Worm (Caenorhabditis elegans) whole organism, young adult: Measurements from ENCODE around the gene sod-1.
"Not testable (repeated sequence)": the region's sequence is repeated elsewhere in the genome, so short reads cannot be mapped to it uniquely, and the experiment has no call there.

Experiments used
- B0019.2 ChIP-seq: fragments of 200-800 bp; sonication (Bioruptor generic); conservative IDR thresholded peaks from 2 replicates; pipeline ENCODE4 v1.3.6; 2022; ENCODE audit warnings: missing genetic modification reagents, missing genetic modification characterization, missing compliant biosample characterization
- B0035.1 ChIP-seq: sonication (generic microtip); optimal IDR thresholded peaks from 2 replicates; lab custom pipeline; 2016; ENCODE audit warnings: missing genetic modification characterization, mild to moderate bottlenecking, missing compliant biosample characterization, missing genotype, missing genetic modification reagents
- B0336.3 ChIP-seq: fragments of 200-800 bp; sonication (Bioruptor generic); IDR thresholded peaks from 2 replicates; pipeline ENCODE4 v1.3.6; 2022; ENCODE audit warnings: missing genetic modification characterization, missing compliant biosample characterization
- F10E7.11 ChIP-seq: sonication (generic microtip); optimal IDR thresholded peaks from 2 replicates; lab custom pipeline; 2017; ENCODE audit warnings: mild to moderate bottlenecking, missing genetic modification characterization, moderate library complexity, missing compliant biosample characterization
- F39B2.1 ChIP-seq: fragments of 200-800 bp; sonication (Bioruptor generic); IDR thresholded peaks from 2 replicates; pipeline ENCODE4 v1.3.6; 2022; ENCODE audit warnings: missing genetic modification reagents, missing genetic modification characterization, missing compliant biosample characterization
- F57A8.1 ChIP-seq: fragments of 200-800 bp; sonication (Bioruptor generic); optimal IDR thresholded peaks from 2 replicates; lab custom pipeline; 2018; ENCODE audit warnings: mild to moderate bottlenecking, missing genetic modification characterization, moderate library complexity, missing compliant biosample characterization
- F57C9.4 ChIP-seq: sonication (generic microtip); optimal IDR thresholded peaks from 2 replicates; lab custom pipeline; 2017; ENCODE audit warnings: mild to moderate bottlenecking, missing genetic modification characterization, missing compliant biosample characterization
- Y53G8AR.9 ChIP-seq: fragments of 200-800 bp; sonication (Bioruptor generic); conservative IDR thresholded peaks from 2 replicates; pipeline ENCODE4 v1.3.6; 2022; ENCODE audit warnings: missing genetic modification reagents, missing genetic modification characterization, missing compliant biosample characterization
- Y56A3A.18 ChIP-seq: fragments of 200-800 bp; sonication (Bioruptor generic); IDR thresholded peaks from 2 replicates; pipeline ENCODE4 v1.3.6; 2022; ENCODE audit warnings: missing genetic modification reagents, missing genetic modification characterization, missing compliant biosample characterization
- Y95B8A.8 ChIP-seq: fragments of 200-800 bp; sonication (Bioruptor generic); IDR thresholded peaks from 2 replicates; pipeline ENCODE4 v1.3.6; 2022; ENCODE audit warnings: missing genetic modification reagents, missing genetic modification characterization, missing compliant biosample characterization
- aptf-2 ChIP-seq: fragments of 200-800 bp; sonication (Bioruptor generic); conservative IDR thresholded peaks from 2 replicates; pipeline ENCODE4 v1.3.6; 2022; ENCODE audit warnings: missing genetic modification reagents, missing genetic modification characterization, missing compliant biosample characterization
- aptf-3 ChIP-seq: fragments of 200-800 bp; sonication (Bioruptor generic); IDR thresholded peaks from 2 replicates; pipeline ENCODE4 v1.3.6; 2022; ENCODE audit warnings: missing genetic modification characterization, missing compliant biosample characterization
- attf-3 ChIP-seq: fragments of 200-800 bp; sonication (Bioruptor generic); conservative IDR thresholded peaks from 2 replicates; pipeline ENCODE4 v1.3.6; 2022; ENCODE audit warnings: missing genetic modification reagents, missing genetic modification characterization, missing compliant biosample characterization
- attf-6 ChIP-seq: fragments of 200-800 bp; sonication (Bioruptor generic); IDR thresholded peaks from 2 replicates; pipeline ENCODE4 v1.3.6; 2022; ENCODE audit warnings: missing genetic modification reagents, missing genetic modification characterization, missing compliant biosample characterization
- bed-2 ChIP-seq: fragments of 200-800 bp; sonication (Bioruptor generic); IDR thresholded peaks from 2 replicates; pipeline ENCODE4 v1.3.6; 2022; ENCODE audit warnings: missing genetic modification reagents, missing genetic modification characterization, missing compliant biosample characterization
- cebp-1 ChIP-seq, 2 experiments: fragments of 200-800 bp in 1 of 2; sonication (Bioruptor generic) in 1 of 2; sonication (generic microtip) in 1 of 2; IDR thresholded peaks in 1 of 2; optimal IDR thresholded peaks in 1 of 2; 2 replicates each; pipeline versions ENCODE4 v1.3.6 to Lab custom; 2017 to 2022; ENCODE audit warnings: missing compliant biosample characterization in 2 of 2, missing genetic modification characterization in 2 of 2, mild to moderate bottlenecking in 1 of 2, missing genetic modification reagents in 1 of 2, moderate library complexity in 1 of 2
- ceh-100 ChIP-seq: fragments of 200-800 bp; sonication (Bioruptor generic); IDR thresholded peaks from 2 replicates; pipeline ENCODE4 v1.3.6; 2022; ENCODE audit warnings: missing genetic modification reagents, missing genetic modification characterization, missing compliant biosample characterization
- ceh-27 ChIP-seq: fragments of 200-800 bp; sonication (Bioruptor generic); optimal IDR thresholded peaks from 2 replicates; lab custom pipeline; 2018; ENCODE audit warnings: mild to moderate bottlenecking, missing genetic modification characterization, moderate library complexity, missing compliant biosample characterization
- ceh-40 ChIP-seq: fragments of 200-800 bp; sonication (Bioruptor generic); IDR thresholded peaks from 2 replicates; pipeline ENCODE4 v1.3.6; 2022; ENCODE audit warnings: missing genetic modification characterization, missing compliant biosample characterization
- chd-7 ChIP-seq: sonication (generic microtip); optimal IDR thresholded peaks from 2 replicates; lab custom pipeline; 2016; ENCODE audit warnings: mild to moderate bottlenecking, missing genetic modification characterization, moderate library complexity, missing compliant biosample characterization
- dox-1 ChIP-seq: fragments of 200-800 bp; sonication (Bioruptor generic); IDR thresholded peaks from 2 replicates; pipeline ENCODE4 v1.3.6; 2022; ENCODE audit warnings: missing genetic modification reagents, missing genetic modification characterization, missing compliant biosample characterization
- hrde-1 ChIP-seq: sonication (generic microtip); optimal IDR thresholded peaks from 2 replicates; lab custom pipeline; 2016; ENCODE audit warnings: missing genetic modification characterization, mild to moderate bottlenecking, missing compliant biosample characterization, moderate library complexity, missing genotype, missing genetic modification reagents, borderline replicate concordance
- let-526 ChIP-seq: fragments of 200-800 bp; sonication (Bioruptor generic); IDR thresholded peaks from 2 replicates; pipeline ENCODE4 v1.3.6; 2022; ENCODE audit warnings: missing genetic modification reagents, missing genetic modification characterization, missing compliant biosample characterization
- lin-26 ChIP-seq: fragments of 200-800 bp; sonication (Bioruptor generic); IDR thresholded peaks from 2 replicates; pipeline ENCODE4 v1.3.6; 2022; ENCODE audit warnings: missing genetic modification reagents, missing genetic modification characterization, missing compliant biosample characterization
- lin-54 ChIP-seq: fragments of 200-800 bp; sonication (Bioruptor generic); optimal IDR thresholded peaks from 2 replicates; lab custom pipeline; 2018; ENCODE audit warnings: mild to moderate bottlenecking, missing genetic modification characterization, missing compliant biosample characterization
- lsl-1 ChIP-seq: fragments of 200-800 bp; sonication (Bioruptor generic); optimal IDR thresholded peaks from 2 replicates; lab custom pipeline; 2018; ENCODE audit warnings: mild to moderate bottlenecking, missing genetic modification characterization, moderate library complexity, missing compliant biosample characterization
- madf-6 ChIP-seq: fragments of 200-800 bp; sonication (Bioruptor generic); IDR thresholded peaks from 2 replicates; pipeline ENCODE4 v1.3.6; 2022; ENCODE audit warnings: missing genetic modification reagents, missing genetic modification characterization, missing compliant biosample characterization
- madf-8 ChIP-seq: fragments of 200-800 bp; sonication (Bioruptor generic); conservative IDR thresholded peaks from 2 replicates; pipeline ENCODE4 v1.3.6; 2022; ENCODE audit warnings: missing genetic modification reagents, missing genetic modification characterization, missing compliant biosample characterization
- mxl-1 ChIP-seq: sonication (generic microtip); optimal IDR thresholded peaks from 2 replicates; lab custom pipeline; 2016; ENCODE audit warnings: missing genetic modification characterization, missing compliant biosample characterization
- nfyb-1 ChIP-seq: fragments of 200-800 bp; sonication (Bioruptor generic); IDR thresholded peaks from 2 replicates; pipeline ENCODE4 v1.3.6; 2022; ENCODE audit warnings: missing genetic modification reagents, missing genetic modification characterization, missing compliant biosample characterization
- nhr-90 ChIP-seq: sonication (generic microtip); optimal IDR thresholded peaks from 2 replicates; lab custom pipeline; 2016; ENCODE audit warnings: missing genotype, mild to moderate bottlenecking, missing genetic modification characterization, missing compliant biosample characterization
- pbrm-1 ChIP-seq: fragments of 200-800 bp; sonication (Bioruptor generic); IDR thresholded peaks from 2 replicates; pipeline ENCODE4 v1.3.6; 2022; ENCODE audit warnings: missing genetic modification reagents, missing genetic modification characterization, missing compliant biosample characterization
- rcor-1 ChIP-seq: fragments of 200-800 bp; sonication (Bioruptor generic); IDR thresholded peaks from 2 replicates; pipeline ENCODE4 v1.3.6; 2022; ENCODE audit warnings: missing genetic modification reagents, missing genetic modification characterization, missing compliant biosample characterization
- rpc-1 ChIP-seq, 2 experiments: fragments of 150-350 bp in 1 of 2; sonication (generic microtip) in 1 of 2; optimal IDR thresholded peaks; 2 replicates each; lab custom pipeline; 2014 to 2018; ENCODE audit warnings: missing biosample characterization in 1 of 2, missing genetic modification characterization in 1 of 2, missing genetic modification reagents in 1 of 2, missing genotype in 1 of 2
- sdz-38 ChIP-seq: sonication (generic microtip); optimal IDR thresholded peaks from 2 replicates; lab custom pipeline; 2016; ENCODE audit warnings: missing genotype, missing genetic modification characterization, missing compliant biosample characterization
- snpc-4 ChIP-seq, 5 experiments: fragments of 150-350 bp in 1 of 5; sonication (generic microtip) in 4 of 5; optimal IDR thresholded peaks; 2 replicates each; lab custom pipeline; 2014 to 2018; ENCODE audit warnings: missing genetic modification characterization in 5 of 5, missing biosample characterization in 3 of 5, antibody characterized with exemption in 2 of 5, mild to moderate bottlenecking in 2 of 5, missing compliant biosample characterization in 2 of 5, missing genotype in 2 of 5, moderate library complexity in 2 of 5, missing genetic modification reagents in 1 of 5
- somi-1 ChIP-seq: fragments of 200-800 bp; sonication (Bioruptor generic); optimal IDR thresholded peaks from 2 replicates; lab custom pipeline; 2018; ENCODE audit warnings: mild to moderate bottlenecking, missing genetic modification characterization, missing compliant biosample characterization
- sptf-2 ChIP-seq: fragments of 200-800 bp; sonication (Bioruptor generic); optimal IDR thresholded peaks from 2 replicates; lab custom pipeline; 2018; ENCODE audit warnings: mild to moderate bottlenecking, missing genetic modification characterization, missing compliant biosample characterization
- tbp1 ChIP-seq: fragments of 200-800 bp; sonication (Bioruptor generic); optimal IDR thresholded peaks from 2 replicates; lab custom pipeline; 2018; ENCODE audit warnings: mild to moderate bottlenecking, missing genetic modification characterization, missing compliant biosample characterization
- tlf-1 ChIP-seq: fragments of 200-800 bp; sonication (Bioruptor generic); optimal IDR thresholded peaks from 2 replicates; lab custom pipeline; 2018; ENCODE audit warnings: mild to moderate bottlenecking, missing genetic modification characterization, missing compliant biosample characterization
- zfh-2 ChIP-seq: fragments of 200-800 bp; sonication (Bioruptor generic); conservative IDR thresholded peaks from 2 replicates; pipeline ENCODE4 v1.3.6; 2022; ENCODE audit warnings: missing genetic modification reagents, missing genetic modification characterization, missing compliant biosample characterization
- zim-3 ChIP-seq: sonication (generic microtip); optimal IDR thresholded peaks from 2 replicates; lab custom pipeline; 2017; ENCODE audit warnings: mild to moderate bottlenecking, missing genetic modification characterization, moderate library complexity, missing compliant biosample characterization
- ztf-18 ChIP-seq: sonication (generic microtip); optimal IDR thresholded peaks from 2 replicates; lab custom pipeline; 2016; ENCODE audit warnings: missing genotype, mild to moderate bottlenecking, missing genetic modification characterization, missing compliant biosample characterization
- ztf-25 ChIP-seq: fragments of 200-800 bp; sonication (Bioruptor generic); IDR thresholded peaks from 2 replicates; pipeline ENCODE4 v1.3.6; 2022; ENCODE audit warnings: missing genetic modification reagents, missing genetic modification characterization, missing compliant biosample characterization
- ztf-26 ChIP-seq: sonication (generic microtip); optimal IDR thresholded peaks from 2 replicates; lab custom pipeline; 2017; ENCODE audit warnings: missing genetic modification characterization, missing compliant biosample characterization
- ztf-6 ChIP-seq: fragments of 200-800 bp; sonication (Bioruptor generic); IDR thresholded peaks from 2 replicates; pipeline ENCODE4 v1.3.6; 2022; ENCODE audit warnings: missing genetic modification reagents, missing genetic modification characterization, missing compliant biosample characterization

Gene sod-1

DNA sequence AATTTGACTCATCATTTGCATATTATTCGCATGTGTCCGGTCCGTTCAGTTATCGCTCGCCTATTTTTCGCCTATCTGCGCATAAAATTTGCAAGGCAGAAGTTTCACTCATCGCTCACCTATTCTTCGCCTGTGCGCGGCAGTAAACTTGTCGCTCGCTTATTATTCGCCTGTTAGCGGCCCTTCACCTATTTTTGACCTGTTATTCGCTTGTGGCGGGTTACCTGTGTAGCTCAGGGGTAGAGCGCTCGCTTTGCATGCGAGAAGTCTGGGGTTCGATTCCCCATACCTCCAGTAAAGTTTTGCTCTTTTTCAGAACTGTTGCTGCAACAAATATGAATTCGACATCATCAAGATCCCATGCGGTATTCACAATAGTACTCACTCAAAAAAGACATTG is 27.7 kb upstream of the sod-1 start (continued):
- TF ChIP-seq attf-6 = peak; percentile 59; the same call in 1 of the 2 replicates
- TF ChIP-seq mxl-1 = peak; percentile 50
- TF ChIP-seq pbrm-1 = peak; percentile 73
- TF ChIP-seq lin-54 (GFP tag; lab: Kevin White, UChicago) = peak; percentile 23
- TF ChIP-seq hrde-1 (tag; lab: Kevin White, UChicago) = peak; percentile 38
- peak; percentile 16 for TF ChIP-seq B0035.1 (tag; lab: Kevin White, UChicago)
- 0 out of 2 replicates have a peak, but pooled peaks have one; percentile 39 for TF ChIP-seq bed-2 (GFP tag; lab: Robert Waterston, UW)
- peak; percentile 86 for TF ChIP-seq nhr-90 (tag; lab: Kevin White, UChicago)
- peak; percentile 34 for TF ChIP-seq F10E7.11 (tag; lab: Kevin White, UChicago)
- TF ChIP-seq somi-1 (GFP tag; lab: Kevin White, UChicago) = peak; percentile 69
- peak; percentile 75 for TF ChIP-seq F57A8.1 (GFP tag; lab: Kevin White, UChicago)
- TF ChIP-seq ceh-40 (GFP tag; lab: Robert Waterston, UW) = peak; percentile 74; the same call in 1 of the 2 replicates
- peak; percentile 50 for TF ChIP-seq lsl-1 (GFP tag; lab: Kevin White, UChicago)
- TF ChIP-seq snpc-4 (GFP tag; optimal IDR thresholded peaks at IDR 0.05; lab: Kevin White, UChicago) = peak; percentile 6
- TF ChIP-seq snpc-4 (tag; optimal IDR thresholded peaks at IDR 0.05; lab: Kevin White, UChicago) = peak in 2 of 4 experiments; percentile 28 to 56
- peak; percentile 72 for TF ChIP-seq attf-3 (GFP tag; lab: Robert Waterston, UW)
- TF ChIP-seq tlf-1 = peak; percentile 7
- peak; percentile 2 for TF ChIP-seq sdz-38 (tag; lab: Kevin White, UChicago)
- peak; percentile 73 for TF ChIP-seq ztf-18 (tag; lab: Kevin White, UChicago)
- TF ChIP-seq Y56A3A.18 (GFP tag; lab: Robert Waterston, UW) = peak; percentile 65; the same call in 1 of the 2 replicates
- peak; percentile 48 for TF ChIP-seq madf-8
- 0 out of 2 replicates have a peak, but pooled peaks have one; percentile 69 for TF ChIP-seq F39B2.1
- peak; percentile 98 for TF ChIP-seq tbp1 (GFP tag; lab: Kevin White, UChicago)
- TF ChIP-seq B0336.3 (GFP tag; lab: Robert Waterston, UW) = 0 out of 2 replicates have a peak, but pooled peaks have one; percentile 23
- peak; percentile 43 for TF ChIP-seq B0019.2 (GFP tag; lab: Robert Waterston, UW)
- peak; percentile 95 for TF ChIP-seq ztf-25
- TF ChIP-seq rcor-1 = peak; percentile 50
- peak; percentile 21 for TF ChIP-seq F57C9.4
- peak; percentile 73 for TF ChIP-seq ceh-100 (GFP tag; lab: Robert Waterston, UW)
- TF ChIP-seq aptf-2 (GFP tag; lab: Robert Waterston, UW) = peak; percentile 60; the same call in 1 of the 2 replicates
- peak; percentile 54 for TF ChIP-seq sptf-2 (GFP tag; lab: Kevin White, UChicago)
- peak; percentile 98 for TF ChIP-seq lin-26 (GFP tag; lab: Robert Waterston, UW)
- TF ChIP-seq chd-7 = peak; percentile 49
- TF ChIP-seq ztf-6 (GFP tag; lab: Robert Waterston, UW) = 0 out of 2 replicates have a peak, but pooled peaks have one; percentile 60
- not testable (repeated sequence) for TF ChIP-seq cebp-1 (GFP tag; IDR thresholded peaks at IDR 0.05; lab: Robert Waterston, UW)
- TF ChIP-seq cebp-1 (tag; optimal IDR thresholded peaks at IDR 0.05; lab: Kevin White, UChicago) = peak; percentile 66
- TF ChIP-seq ztf-26 (tag; lab: Kevin White, UChicago) = peak; percentile 18
- peak; percentile 69 for TF ChIP-seq madf-6
- TF ChIP-seq rpc-1 (optimal IDR thresholded peaks at IDR 0.05; lab: Kevin White, UChicago) = peak; percentile 58
- TF ChIP-seq rpc-1 (tag; optimal IDR thresholded peaks at IDR 0.05; lab: Kevin White, UChicago) = peak; percentile 84
- TF ChIP-seq nfyb-1 (GFP tag; lab: Robert Waterston, UW) = peak; percentile 78
- peak; percentile 62 for TF ChIP-seq zfh-2 (GFP tag; lab: Robert Waterston, UW)
- TF ChIP-seq aptf-3 (GFP tag; lab: Robert Waterston, UW) = peak; percentile 97
- TF ChIP-seq Y53G8AR.9 (GFP tag; lab: Robert Waterston, UW) = 0 out of 2 replicates have a peak, but pooled peaks have one; percentile 30
- peak; percentile 86 for TF ChIP-seq dox-1 (GFP tag; lab: Robert Waterston, UW)
- peak; percentile 78; the same call in 1 of the 2 replicates for TF ChIP-seq Y95B8A.8
- TF ChIP-seq let-526 (GFP tag; lab: Robert Waterston, UW) = peak; percentile 86
- TF ChIP-seq zim-3 = peak; percentile 74
- peak; percentile 53 for TF ChIP-seq ceh-27 (GFP tag; lab: Kevin White, UChicago)
